Worm (Caenorhabditis elegans): ENCODE results near the gene cct-6.

DNA sequence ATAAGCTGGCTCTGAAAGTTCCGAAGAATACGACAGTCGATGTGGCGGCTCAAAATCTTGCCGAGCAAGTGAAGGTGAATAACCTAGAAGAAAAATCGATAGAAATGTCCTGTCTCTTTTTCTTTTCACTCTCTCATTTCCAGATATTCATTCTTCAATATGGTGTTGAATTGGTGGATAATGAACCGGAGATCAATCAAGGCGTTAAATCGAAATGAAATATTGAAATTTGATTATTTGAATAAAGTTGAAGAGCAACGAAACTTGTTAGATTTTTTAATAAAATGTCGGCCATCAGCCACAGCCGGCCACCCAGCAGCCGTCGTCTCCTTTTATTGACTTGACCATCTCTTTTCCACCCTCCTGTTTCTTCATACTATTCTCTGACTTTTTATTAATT, 48.8 kb downstream of the cct-6 start, which contains the start of gene R12B2.2:
- TF ChIP-seq snpc-4 (tag; optimal IDR thresholded peaks at IDR 0.05) (no peak), tbx-8 (GFP tag; optimal IDR thresholded peaks at IDR 0.05) (no peak), unc-120 (tag; optimal IDR thresholded peaks at IDR 0.05; ENCODE audit: poor library complexity, severe bottlenecking) (no peak), unc-62 (GFP tag; optimal IDR thresholded peaks at IDR 0.05) (no peak), nhr-237 (tag; optimal IDR thresholded peaks at IDR 0.05) (no peak), mls-2 (tag; optimal IDR thresholded peaks at IDR 0.05) (no peak), pha-4 (tag; optimal IDR thresholded peaks at IDR 0.05) (no peak), ces-1 (GFP tag; optimal IDR thresholded peaks at IDR 0.05) (no peak), unc-39 (tag; optimal IDR thresholded peaks at IDR 0.05) (no peak), lin-13 (tag; optimal IDR thresholded peaks at IDR 0.05) (no peak), lsy-2 (tag; optimal IDR thresholded peaks at IDR 0.05) (no peak), elt-1 (tag; optimal IDR thresholded peaks at IDR 0.05; ENCODE audit: borderline replicate concordance, insufficient read depth) (no peak), ztf-11 (tag; optimal IDR thresholded peaks at IDR 0.05) (no peak)
